Worm (Caenorhabditis elegans) whole organism, early embryonic: ENCODE measurements around the gene ZC373.2.

Source experiments
- B0310.2 ChIP-seq: sonication (generic microtip); optimal IDR thresholded peaks from 2 replicates; lab custom pipeline; 2016; ENCODE audit warnings: mild to moderate bottlenecking, missing genetic modification characterization, missing compliant biosample characterization
- scrt-1 ChIP-seq: fragments of 200-800 bp; sonication (Bioruptor generic); IDR thresholded peaks from 2 replicates; pipeline ENCODE4 v1.3.6; 2022; ENCODE audit warnings: missing genetic modification characterization, missing compliant biosample characterization
- tra-4 ChIP-seq: sonication (generic microtip); optimal IDR thresholded peaks from 2 replicates; lab custom pipeline; 2017; ENCODE audit warnings: missing genetic modification characterization, missing compliant biosample characterization

DNA sequence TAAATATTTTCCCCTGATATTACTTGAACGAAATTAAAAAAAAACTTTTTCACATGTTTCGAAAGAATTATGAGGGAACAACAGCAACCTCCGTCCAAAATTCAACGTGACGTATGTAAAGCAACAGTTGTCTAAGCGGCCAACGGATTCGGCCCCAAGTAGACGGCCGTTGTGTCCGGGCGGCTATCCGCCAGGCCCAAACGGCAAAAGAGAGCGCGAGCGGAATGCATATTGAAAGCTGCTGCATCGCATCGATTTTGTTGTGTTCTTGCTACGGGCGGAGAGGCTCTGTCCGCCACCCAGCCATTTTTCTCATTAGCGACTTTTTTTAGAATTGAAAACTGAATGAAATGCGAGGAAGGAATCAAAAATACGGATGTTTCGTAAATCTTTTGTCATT is 21.0 kb upstream of the ZC373.2 start:
- no peak for TF ChIP-seq scrt-1 (GFP tag; lab: Robert Waterston, UW)
- no peak for TF ChIP-seq B0310.2 (tag; lab: Kevin White, UChicago)
- no peak for TF ChIP-seq tra-4 (tag; lab: Kevin White, UChicago)
